Worm (Caenorhabditis elegans) whole organism, young adult: ENCODE data around the gene R08C7.1.

ENCODE experiments used
- B0035.1 ChIP-seq: sonication (generic microtip); optimal IDR thresholded peaks from 2 replicates; lab custom pipeline; 2016; ENCODE audit warnings: missing genetic modification characterization, mild to moderate bottlenecking, missing compliant biosample characterization, missing genotype, missing genetic modification reagents
- C17E4.6 ChIP-seq: fragments of 200-800 bp; sonication (Bioruptor generic); IDR thresholded peaks from 2 replicates; pipeline ENCODE4 v1.3.6; 2022; ENCODE audit warnings: missing genetic modification reagents, missing genetic modification characterization, missing compliant biosample characterization
- F37B4.10 ChIP-seq: fragments of 200-800 bp; sonication (Bioruptor generic); IDR thresholded peaks from 2 replicates; pipeline ENCODE4 v1.3.6; 2022; ENCODE audit warnings: missing genetic modification characterization, missing compliant biosample characterization
- F49E8.2 ChIP-seq: sonication (generic microtip); optimal IDR thresholded peaks from 3 replicates; lab custom pipeline; 2017; ENCODE audit warnings: missing genetic modification characterization, mild to moderate bottlenecking, missing compliant biosample characterization, antibody characterized with exemption, moderate library complexity; ENCODE audit not compliant: insufficient read depth
- F57A8.1 ChIP-seq: fragments of 200-800 bp; sonication (Bioruptor generic); optimal IDR thresholded peaks from 2 replicates; lab custom pipeline; 2018; ENCODE audit warnings: mild to moderate bottlenecking, missing genetic modification characterization, moderate library complexity, missing compliant biosample characterization
- Y53G8AR.9 ChIP-seq: fragments of 200-800 bp; sonication (Bioruptor generic); conservative IDR thresholded peaks from 2 replicates; pipeline ENCODE4 v1.3.6; 2022; ENCODE audit warnings: missing genetic modification reagents, missing genetic modification characterization, missing compliant biosample characterization
- Y95B8A.8 ChIP-seq: fragments of 200-800 bp; sonication (Bioruptor generic); IDR thresholded peaks from 2 replicates; pipeline ENCODE4 v1.3.6; 2022; ENCODE audit warnings: missing genetic modification reagents, missing genetic modification characterization, missing compliant biosample characterization
- ZK185.1 ChIP-seq: sonication (generic microtip); optimal IDR thresholded peaks from 2 replicates; lab custom pipeline; 2016; ENCODE audit warnings: mild to moderate bottlenecking, missing genetic modification characterization, missing compliant biosample characterization; ENCODE audit not compliant: poor library complexity, severe bottlenecking
- aptf-3 ChIP-seq: fragments of 200-800 bp; sonication (Bioruptor generic); IDR thresholded peaks from 2 replicates; pipeline ENCODE4 v1.3.6; 2022; ENCODE audit warnings: missing genetic modification characterization, missing compliant biosample characterization
- attf-3 ChIP-seq: fragments of 200-800 bp; sonication (Bioruptor generic); conservative IDR thresholded peaks from 2 replicates; pipeline ENCODE4 v1.3.6; 2022; ENCODE audit warnings: missing genetic modification reagents, missing genetic modification characterization, missing compliant biosample characterization
- attf-5 ChIP-seq: fragments of 200-800 bp; sonication (Bioruptor generic); optimal IDR thresholded peaks from 2 replicates; lab custom pipeline; 2018; ENCODE audit warnings: mild to moderate bottlenecking, missing genetic modification characterization, missing compliant biosample characterization
- bed-2 ChIP-seq: fragments of 200-800 bp; sonication (Bioruptor generic); IDR thresholded peaks from 2 replicates; pipeline ENCODE4 v1.3.6; 2022; ENCODE audit warnings: missing genetic modification reagents, missing genetic modification characterization, missing compliant biosample characterization
- ceh-100 ChIP-seq: fragments of 200-800 bp; sonication (Bioruptor generic); IDR thresholded peaks from 2 replicates; pipeline ENCODE4 v1.3.6; 2022; ENCODE audit warnings: missing genetic modification reagents, missing genetic modification characterization, missing compliant biosample characterization
- ceh-27 ChIP-seq: fragments of 200-800 bp; sonication (Bioruptor generic); optimal IDR thresholded peaks from 2 replicates; lab custom pipeline; 2018; ENCODE audit warnings: mild to moderate bottlenecking, missing genetic modification characterization, moderate library complexity, missing compliant biosample characterization
- ceh-40 ChIP-seq: fragments of 200-800 bp; sonication (Bioruptor generic); IDR thresholded peaks from 2 replicates; pipeline ENCODE4 v1.3.6; 2022; ENCODE audit warnings: missing genetic modification characterization, missing compliant biosample characterization
- ceh-58 ChIP-seq: fragments of 200-800 bp; sonication (Bioruptor generic); IDR thresholded peaks from 2 replicates; pipeline ENCODE4 v1.3.6; 2022; ENCODE audit warnings: missing genetic modification characterization, missing compliant biosample characterization
- ceh-79 ChIP-seq: sonication (generic microtip); optimal IDR thresholded peaks from 2 replicates; lab custom pipeline; 2017; ENCODE audit warnings: mild to moderate bottlenecking, missing genetic modification characterization, missing compliant biosample characterization
- die-1 ChIP-seq: sonication (generic microtip); optimal IDR thresholded peaks from 2 replicates; lab custom pipeline; 2016; ENCODE audit warnings: missing genotype, mild to moderate bottlenecking, missing genetic modification characterization, missing compliant biosample characterization
- efl-1 ChIP-seq: fragments of 150-350 bp; optimal IDR thresholded peaks from 2 replicates; lab custom pipeline; 2014; ENCODE audit warnings: missing biosample characterization, missing genetic modification reagents, missing genetic modification characterization
- egl-18 ChIP-seq: fragments of 200-800 bp; sonication (Bioruptor generic); IDR thresholded peaks from 2 replicates; pipeline ENCODE4 v1.3.6; 2022; ENCODE audit warnings: missing genetic modification reagents, missing genetic modification characterization, missing compliant biosample characterization
- ekl-4 ChIP-seq: fragments of 200-800 bp; sonication (Bioruptor generic); IDR thresholded peaks from 2 replicates; pipeline ENCODE4 v1.3.6; 2022; ENCODE audit warnings: missing genetic modification reagents, missing genetic modification characterization, missing compliant biosample characterization
- fkh-3 ChIP-seq: sonication (generic microtip); optimal IDR thresholded peaks from 2 replicates; lab custom pipeline; 2016; ENCODE audit warnings: mild to moderate bottlenecking, missing genetic modification characterization, missing compliant biosample characterization
- hlh-12 ChIP-seq: sonication (generic microtip); optimal IDR thresholded peaks from 2 replicates; lab custom pipeline; 2016; ENCODE audit warnings: missing genetic modification characterization, missing compliant biosample characterization
- hlh-26 ChIP-seq: fragments of 200-800 bp; sonication (Bioruptor generic); conservative IDR thresholded peaks from 2 replicates; pipeline ENCODE4 v1.3.6; 2022; ENCODE audit warnings: missing genetic modification reagents, missing genetic modification characterization, missing compliant biosample characterization
- hmg-1.2 ChIP-seq: fragments of 200-800 bp; sonication (Bioruptor generic); IDR thresholded peaks from 2 replicates; pipeline ENCODE4 v1.3.6; 2022; ENCODE audit warnings: missing genetic modification reagents, missing genetic modification characterization, missing compliant biosample characterization
- hrde-1 ChIP-seq: sonication (generic microtip); optimal IDR thresholded peaks from 2 replicates; lab custom pipeline; 2016; ENCODE audit warnings: missing genetic modification characterization, mild to moderate bottlenecking, missing compliant biosample characterization, moderate library complexity, missing genotype, missing genetic modification reagents, borderline replicate concordance
- let-526 ChIP-seq: fragments of 200-800 bp; sonication (Bioruptor generic); IDR thresholded peaks from 2 replicates; pipeline ENCODE4 v1.3.6; 2022; ENCODE audit warnings: missing genetic modification reagents, missing genetic modification characterization, missing compliant biosample characterization
- let-607 ChIP-seq, 2 experiments: fragments of 200-800 bp in 1 of 2; sonication (Bioruptor generic) in 1 of 2; sonication (generic microtip) in 1 of 2; optimal IDR thresholded peaks; 2 replicates each; lab custom pipeline; 2016 to 2018; ENCODE audit warnings: mild to moderate bottlenecking in 2 of 2, missing compliant biosample characterization in 2 of 2, missing genetic modification characterization in 2 of 2, moderate library complexity in 2 of 2, missing genotype in 1 of 2
- lin-54 ChIP-seq: fragments of 200-800 bp; sonication (Bioruptor generic); optimal IDR thresholded peaks from 2 replicates; lab custom pipeline; 2018; ENCODE audit warnings: mild to moderate bottlenecking, missing genetic modification characterization, missing compliant biosample characterization
- lir-1 ChIP-seq: fragments of 200-800 bp; sonication (Bioruptor generic); conservative IDR thresholded peaks from 2 replicates; pipeline ENCODE4 v1.3.6; 2022; ENCODE audit warnings: missing genetic modification reagents, missing genetic modification characterization, missing compliant biosample characterization
- lsy-27 ChIP-seq: sonication (generic microtip); optimal IDR thresholded peaks from 2 replicates; lab custom pipeline; 2017; ENCODE audit warnings: missing genetic modification characterization, mild to moderate bottlenecking, missing compliant biosample characterization, antibody characterized with exemption, missing genotype, borderline replicate concordance; ENCODE audit not compliant: insufficient read depth
- madf-6 ChIP-seq: fragments of 200-800 bp; sonication (Bioruptor generic); IDR thresholded peaks from 2 replicates; pipeline ENCODE4 v1.3.6; 2022; ENCODE audit warnings: missing genetic modification reagents, missing genetic modification characterization, missing compliant biosample characterization
- mel-28 ChIP-seq: sonication (generic microtip); optimal IDR thresholded peaks from 2 replicates; lab custom pipeline; 2016; ENCODE audit warnings: borderline replicate concordance, mild to moderate bottlenecking, missing genetic modification characterization, missing compliant biosample characterization
- mes-4 ChIP-seq: sonication (generic microtip); optimal IDR thresholded peaks from 2 replicates; lab custom pipeline; 2016; ENCODE audit warnings: missing genotype, missing genetic modification characterization, missing compliant biosample characterization
- nhr-179 ChIP-seq: sonication (generic microtip); optimal IDR thresholded peaks from 2 replicates; lab custom pipeline; 2016; ENCODE audit warnings: mild to moderate bottlenecking, missing genetic modification characterization, missing compliant biosample characterization
- nhr-27 ChIP-seq: fragments of 200-800 bp; sonication (Bioruptor generic); optimal IDR thresholded peaks from 2 replicates; lab custom pipeline; 2018; ENCODE audit warnings: mild to moderate bottlenecking, missing genetic modification characterization, moderate library complexity, missing compliant biosample characterization
- nhr-80 ChIP-seq: sonication (generic microtip); optimal IDR thresholded peaks from 2 replicates; lab custom pipeline; 2016; ENCODE audit warnings: missing genetic modification characterization, missing compliant biosample characterization
- pha-4 ChIP-seq: fragments of 150-350 bp; sonication (generic microtip); optimal IDR thresholded peaks from 2 replicates; lab custom pipeline; 2014; ENCODE audit warnings: missing biosample characterization, missing genetic modification reagents, missing genetic modification characterization
- rcor-1 ChIP-seq: fragments of 200-800 bp; sonication (Bioruptor generic); IDR thresholded peaks from 2 replicates; pipeline ENCODE4 v1.3.6; 2022; ENCODE audit warnings: missing genetic modification reagents, missing genetic modification characterization, missing compliant biosample characterization
- sea-2 ChIP-seq: fragments of 200-800 bp; sonication (Bioruptor generic); IDR thresholded peaks from 2 replicates; pipeline ENCODE4 v1.3.6; 2022; ENCODE audit warnings: missing genetic modification characterization, missing compliant biosample characterization
- snpc-1.3 ChIP-seq: sonication (generic microtip); optimal IDR thresholded peaks from 2 replicates; lab custom pipeline; 2017; ENCODE audit warnings: missing genetic modification characterization, mild to moderate bottlenecking, missing compliant biosample characterization, antibody characterized with exemption, moderate library complexity, missing genotype, missing genetic modification reagents; ENCODE audit not compliant: insufficient read depth
- unc-130 ChIP-seq: sonication (generic microtip); optimal IDR thresholded peaks from 2 replicates; lab custom pipeline; 2016; ENCODE audit warnings: missing genetic modification reagents, missing genetic modification characterization, missing compliant biosample characterization
- ztf-18 ChIP-seq: sonication (generic microtip); optimal IDR thresholded peaks from 2 replicates; lab custom pipeline; 2016; ENCODE audit warnings: missing genotype, mild to moderate bottlenecking, missing genetic modification characterization, missing compliant biosample characterization
- ztf-22 ChIP-seq: fragments of 200-800 bp; sonication (Bioruptor generic); optimal IDR thresholded peaks from 2 replicates; lab custom pipeline; 2018; ENCODE audit warnings: mild to moderate bottlenecking, missing genetic modification characterization, moderate library complexity, missing compliant biosample characterization
- ztf-25 ChIP-seq: fragments of 200-800 bp; sonication (Bioruptor generic); IDR thresholded peaks from 2 replicates; pipeline ENCODE4 v1.3.6; 2022; ENCODE audit warnings: missing genetic modification reagents, missing genetic modification characterization, missing compliant biosample characterization
- ztf-26 ChIP-seq: sonication (generic microtip); optimal IDR thresholded peaks from 2 replicates; lab custom pipeline; 2017; ENCODE audit warnings: missing genetic modification characterization, missing compliant biosample characterization
- ztf-28 ChIP-seq: fragments of 200-800 bp; sonication (Bioruptor generic); IDR thresholded peaks from 2 replicates; pipeline ENCODE4 v1.3.6; 2022; ENCODE audit warnings: missing genetic modification reagents, missing genetic modification characterization, missing compliant biosample characterization

Gene R08C7.1

DNA sequence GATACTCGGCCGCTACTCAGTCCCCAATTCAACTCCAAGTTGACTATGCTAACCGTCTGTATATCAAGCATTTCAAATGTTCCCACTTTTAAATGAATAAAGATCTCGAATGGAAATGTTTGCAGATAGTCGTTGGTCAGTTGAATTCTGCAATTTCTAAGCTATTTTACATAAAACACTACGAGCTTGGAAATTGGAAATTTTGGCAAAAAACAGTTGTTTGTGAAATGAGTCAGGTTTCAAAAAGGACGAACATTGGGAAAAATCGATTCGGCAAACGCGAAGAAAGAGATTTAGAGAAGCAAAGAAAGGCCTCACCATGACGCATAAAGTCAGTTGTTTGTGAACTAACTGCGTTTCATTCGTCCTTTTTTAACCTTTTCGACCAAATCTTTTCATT, 4.8 kb upstream of the R08C7.1 start (continued):
- TF ChIP-seq F49E8.2 (tag; lab: Kevin White, UChicago) (peak; percentile 20), lin-54 (GFP tag; lab: Kevin White, UChicago) (peak; percentile 29), hmg-1.2 (GFP tag; lab: Robert Waterston, UW) (peak; percentile 52), Y53G8AR.9 (GFP tag; lab: Robert Waterston, UW) (peak; percentile 81), ztf-22 (no peak), pha-4 (no peak), ceh-58 (0 out of 2 replicates have a peak, but pooled peaks have one; percentile 41), rcor-1 (GFP tag; lab: Robert Waterston, UW) (peak; percentile 48; the same call in 1 of the 2 replicates), ztf-25 (GFP tag; lab: Robert Waterston, UW) (no peak), aptf-3 (GFP tag; lab: Robert Waterston, UW) (no peak), Y95B8A.8 (peak; percentile 12; the same call in 1 of the 2 replicates), die-1 (tag; lab: Kevin White, UChicago) (no peak), nhr-80 (tag; lab: Kevin White, UChicago) (no peak), egl-18 (GFP tag; lab: Robert Waterston, UW) (no peak), C17E4.6 (GFP tag; lab: Robert Waterston, UW) (0 out of 2 replicates have a peak, but pooled peaks have one; percentile 61), madf-6 (GFP tag; lab: Robert Waterston, UW) (peak; percentile 74)

DNA sequence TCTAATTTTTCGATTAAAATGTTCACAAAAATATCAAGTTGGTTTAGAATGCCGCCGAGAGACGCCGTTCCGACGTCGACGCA, 4.6 kb upstream of the R08C7.1 start, which contains the start of gene chat-1:
chat-1 (plus strand) TSS at position 48 of the 83 bp plus-strand sequence.
- no peak for TF ChIP-seq F57A8.1
- no peak for TF ChIP-seq F37B4.10 (GFP tag; lab: Robert Waterston, UW)
- TF ChIP-seq ceh-27 (GFP tag; lab: Kevin White, UChicago) = no peak

DNA sequence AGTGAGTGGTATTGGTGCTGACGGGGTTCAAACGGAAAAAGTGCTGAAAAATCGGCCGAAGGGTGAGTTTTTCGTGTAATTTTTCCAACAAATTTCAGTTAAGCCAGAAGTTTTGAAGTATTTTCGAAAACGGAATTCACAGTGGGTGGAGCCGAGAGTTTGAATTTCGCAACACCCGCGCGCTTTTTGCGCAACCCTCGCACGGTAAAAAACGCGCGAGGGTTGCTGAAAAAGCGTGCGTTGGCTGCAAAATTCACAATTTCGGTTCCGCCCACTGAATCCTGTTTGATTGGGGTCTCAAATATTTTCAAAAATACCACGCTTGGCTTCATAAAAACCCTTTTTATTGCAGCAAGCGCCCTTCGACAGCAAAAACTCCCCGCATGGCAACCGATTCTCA, 4.3 kb upstream of the R08C7.1 start:
- TF ChIP-seq rcor-1 (GFP tag; lab: Robert Waterston, UW) (peak; percentile 18; the same call in 1 of the 2 replicates), attf-3 (no peak), ztf-18 (tag; lab: Kevin White, UChicago) (no peak), unc-130 (GFP tag; lab: Kevin White, UChicago) (no peak), mel-28 (tag; lab: Kevin White, UChicago) (no peak), lsy-27 (tag; lab: Kevin White, UChicago) (no peak), nhr-179 (no peak), die-1 (tag; lab: Kevin White, UChicago) (no peak), ZK185.1 (no peak), ztf-26 (tag; lab: Kevin White, UChicago) (no peak), ceh-79 (no peak), ztf-28 (GFP tag; lab: Robert Waterston, UW) (peak; percentile 56; the same call in 1 of the 2 replicates), bed-2 (no peak), attf-5 (no peak), aptf-3 (GFP tag; lab: Robert Waterston, UW) (no peak), ekl-4 (GFP tag; lab: Robert Waterston, UW) (no peak), sea-2 (GFP tag; lab: Robert Waterston, UW) (no peak), ceh-58 (no peak), lir-1 (no peak), B0035.1 (tag; lab: Kevin White, UChicago) (no peak), fkh-3 (tag; lab: Kevin White, UChicago) (no peak), mes-4 (tag; lab: Kevin White, UChicago) (no peak), snpc-1.3 (no peak), hlh-26 (no peak), let-607 (tag; optimal IDR thresholded peaks at IDR 0.05; lab: Kevin White, UChicago) (no peak), ceh-100 (GFP tag; lab: Robert Waterston, UW) (no peak), ceh-40 (no peak), efl-1 (GFP tag; lab: Kevin White, UChicago) (no peak), nhr-27 (tag; lab: Kevin White, UChicago) (no peak), hrde-1 (no peak), let-526 (no peak), hlh-12 (tag; lab: Kevin White, UChicago) (no peak)
